Fruit fly (Drosophila melanogaster): ENCODE results near the gene CG7295.

DNA sequence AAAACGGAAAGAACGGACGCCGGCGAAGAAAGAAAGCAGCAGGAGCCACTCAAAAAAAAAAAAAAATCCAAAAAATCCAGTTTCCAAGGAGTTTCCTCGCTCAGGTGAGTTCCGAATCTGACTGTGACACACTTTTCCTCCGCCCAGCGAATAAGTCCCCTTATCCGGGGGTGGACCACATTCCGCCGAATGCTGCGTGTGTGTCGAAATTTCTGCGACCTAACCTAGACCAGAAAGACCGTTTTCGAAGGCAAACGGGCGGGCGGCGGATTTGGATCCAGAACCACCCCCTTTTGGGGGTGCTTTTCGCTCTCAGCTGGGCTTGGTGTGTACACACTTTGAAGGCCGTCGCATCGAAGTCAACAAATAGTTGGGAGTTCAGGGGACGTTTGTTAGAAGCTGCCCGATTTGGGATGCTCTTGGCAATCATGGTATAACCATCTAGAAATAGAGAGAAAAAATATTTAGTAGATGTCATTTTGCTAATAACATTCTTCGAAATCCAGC lies 15.7 kb downstream of the CG7295 start:
- TF ChIP-seq Hr4 (GFP tag; optimal IDR thresholded peaks at IDR 0.05) (no peak), fd59A (GFP tag; optimal IDR thresholded peaks at IDR 0.05) (no peak), fkh (GFP tag; optimal IDR thresholded peaks at IDR 0.05) (no peak), topi (GFP tag; optimal IDR thresholded peaks at IDR 0.05) (no peak), CG3919 (GFP tag; optimal IDR thresholded peaks at IDR 0.05) (no peak), OdsH (GFP tag; optimal IDR thresholded peaks at IDR 0.05) (no peak), Sox102F (GFP tag; optimal IDR thresholded peaks at IDR 0.05) (no peak)

All from whole organism, prepupa.